In genomic region chrII:11980110-11980509, ce11 we compare ENCODE assay signal across 4 worm cellular contexts.
TF ChIP-seq lines count a peak whose summit lies in the region.

No protein-coding gene starts in this region.

TF ChIP-seq in whole organism, L2 larva, 48 proteins besides CTCF, POLR2A, EP300 and RAD21 (continued from another document):
- no peak for TF ChIP-seq sma-9 (GFP tag; optimal IDR thresholded peaks at IDR 0.05; lab: Kevin White, UChicago)
- TF ChIP-seq sma-9 (tag; optimal IDR thresholded peaks at IDR 0.05; lab: Kevin White, UChicago): no peak
- no peak for TF ChIP-seq ceh-16 (tag; optimal IDR thresholded peaks at IDR 0.05; lab: Kevin White, UChicago)
- TF ChIP-seq nhr-21 (tag; optimal IDR thresholded peaks at IDR 0.05; lab: Kevin White, UChicago): peak; percentile 90
- TF ChIP-seq dmd-4 (tag; optimal IDR thresholded peaks at IDR 0.05; lab: Kevin White, UChicago): no peak
- no peak for TF ChIP-seq mbf-1 (tag; optimal IDR thresholded peaks at IDR 0.05; lab: Kevin White, UChicago)
- peak; percentile 14 to 55 for TF ChIP-seq mdl-1 (tag; optimal IDR thresholded peaks at IDR 0.05; lab: Kevin White, UChicago)
- TF ChIP-seq lin-39 (tag; optimal IDR thresholded peaks at IDR 0.05; lab: Kevin White, UChicago): no peak
- TF ChIP-seq R02D3.7 (tag; optimal IDR thresholded peaks at IDR 0.05; lab: Kevin White, UChicago): peak; percentile 10
- TF ChIP-seq blmp-1 (tag; optimal IDR thresholded peaks at IDR 0.05; lab: Kevin White, UChicago; ENCODE audit: insufficient read depth): peak; percentile 71
- TF ChIP-seq lin-13 (GFP tag; optimal IDR thresholded peaks at IDR 0.05; lab: Kevin White, UChicago): peak; percentile 93
- no peak for TF ChIP-seq ztf-1 (GFP tag; conservative IDR thresholded peaks at IDR 0.05; lab: Robert Waterston, UW)
- no peak for TF ChIP-seq ztf-11 (tag; optimal IDR thresholded peaks at IDR 0.05; lab: Kevin White, UChicago)
- TF ChIP-seq zag-1 (tag; optimal IDR thresholded peaks at IDR 0.05; lab: Kevin White, UChicago): no peak
- TF ChIP-seq lin-11 (tag; optimal IDR thresholded peaks at IDR 0.05; lab: Kevin White, UChicago): peak; percentile 88
- peak; percentile 80 for TF ChIP-seq nhr-77 (tag; optimal IDR thresholded peaks at IDR 0.05; lab: Kevin White, UChicago)
- peak; percentile 72 for TF ChIP-seq egl-27 (tag; optimal IDR thresholded peaks at IDR 0.05; lab: Kevin White, UChicago)
- TF ChIP-seq nhr-25 (tag; optimal IDR thresholded peaks at IDR 0.05; lab: Kevin White, UChicago): peak; percentile 92
- TF ChIP-seq crh-2 (tag; optimal IDR thresholded peaks at IDR 0.05; lab: Kevin White, UChicago): peak; percentile 93
- TF ChIP-seq nhr-12 (tag; optimal IDR thresholded peaks at IDR 0.05; lab: Kevin White, UChicago): no peak
- TF ChIP-seq F13H6.1 (tag; optimal IDR thresholded peaks at IDR 0.05; lab: Kevin White, UChicago): peak; percentile 85
- no peak for TF ChIP-seq skn-1 (tag; optimal IDR thresholded peaks at IDR 0.05; lab: Kevin White, UChicago)
- peak; percentile 89 for TF ChIP-seq unc-55 (GFP tag; optimal IDR thresholded peaks at IDR 0.05; lab: Kevin White, UChicago)
- no peak for TF ChIP-seq Y55F3AM.14 (GFP tag; optimal IDR thresholded peaks at IDR 0.05; lab: Kevin White, UChicago)
- TF ChIP-seq elt-1 (tag; optimal IDR thresholded peaks at IDR 0.05; lab: Kevin White, UChicago): no peak

TF ChIP-seq in whole organism, L4 larva, 104 proteins besides CTCF, POLR2A, EP300 and RAD21 (continued from another document and continues in another):
- TF ChIP-seq Y105C5A.15 (GFP tag; IDR thresholded peaks at IDR 0.05; lab: Robert Waterston, UW) (0 out of 2 replicates have a peak, but pooled peaks have one; percentile 26), dmd-6 (GFP tag; IDR thresholded peaks at IDR 0.05; lab: Robert Waterston, UW) (no peak; the same call in 1 of the 2 replicates), mep-1 (tag; optimal IDR thresholded peaks at IDR 0.05; lab: Kevin White, UChicago) (peak; percentile 95), hlh-30 (tag; optimal IDR thresholded peaks at IDR 0.05; lab: Kevin White, UChicago; ENCODE audit: insufficient read depth) (peak; percentile 72), dpl-1 (GFP tag; optimal IDR thresholded peaks at IDR 0.05; lab: Kevin White, UChicago) (peak; percentile 86), mdt-29 (GFP tag; IDR thresholded peaks at IDR 0.05; lab: Robert Waterston, UW) (peak; percentile 91), tra-1 (GFP tag; IDR thresholded peaks at IDR 0.05; lab: Robert Waterston, UW) (peak; percentile 82), duxl-1 (tag; optimal IDR thresholded peaks at IDR 0.05; lab: Kevin White, UChicago; ENCODE audit: poor library complexity) (peak; percentile 76), arid-1 (GFP tag; conservative IDR thresholded peaks at IDR 0.05; lab: Robert Waterston, UW) (peak; percentile 88; the same call in 1 of the 2 replicates), lir-3 (tag; optimal IDR thresholded peaks at IDR 0.05; lab: Kevin White, UChicago) (peak; percentile 72), ctbp-1 (GFP tag; IDR thresholded peaks at IDR 0.05; lab: Robert Waterston, UW) (peak; percentile 65), lin-1 (GFP tag; IDR thresholded peaks at IDR 0.05; lab: Robert Waterston, UW) (peak; percentile 69; the same call in 1 of the 2 replicates), sdz-12 (GFP tag; optimal IDR thresholded peaks at IDR 0.05; lab: Kevin White, UChicago) (peak; percentile 93), daf-19 (GFP tag; conservative IDR thresholded peaks at IDR 0.05; lab: Robert Waterston, UW) (no peak), lin-38 (GFP tag; IDR thresholded peaks at IDR 0.05; lab: Robert Waterston, UW) (peak; percentile 90), R02D3.7 (tag; optimal IDR thresholded peaks at IDR 0.05; lab: Kevin White, UChicago) (no peak), mxl-3 (GFP tag; optimal IDR thresholded peaks at IDR 0.05; lab: Kevin White, UChicago) (no peak), egl-27 (tag; optimal IDR thresholded peaks at IDR 0.05; lab: Kevin White, UChicago) (no peak), fkh-10 (GFP tag; optimal IDR thresholded peaks at IDR 0.05; lab: Kevin White, UChicago) (peak; percentile 92), unc-62 (GFP tag; optimal IDR thresholded peaks at IDR 0.05 in 1 of 2; lab: Kevin White, UChicago) (peak in 1 of 2 experiments; percentile 3), unc-62 (tag; optimal IDR thresholded peaks at IDR 0.05; lab: Kevin White, UChicago) (no peak), nhr-42 (GFP tag; IDR thresholded peaks at IDR 0.05; lab: Robert Waterston, UW) (peak; percentile 92), ztf-7 (tag; optimal IDR thresholded peaks at IDR 0.05; lab: Kevin White, UChicago) (peak; percentile 0), mdl-1 (tag; optimal IDR thresholded peaks at IDR 0.05; lab: Kevin White, UChicago) (peak in 1 of 2 experiments; percentile 43), dve-1 (tag; optimal IDR thresholded peaks at IDR 0.05; lab: Kevin White, UChicago; ENCODE audit: insufficient read depth) (peak; percentile 91), ces-1 (GFP tag; optimal IDR thresholded peaks at IDR 0.05; lab: Kevin White, UChicago) (peak; percentile 83), daf-16 (GFP tag; optimal IDR thresholded peaks at IDR 0.05; lab: Kevin White, UChicago) (peak; percentile 36 to 58), daf-16 (tag; optimal IDR thresholded peaks at IDR 0.05; lab: Kevin White, UChicago) (peak; percentile 69), vab-7 (GFP tag; IDR thresholded peaks at IDR 0.05; lab: Robert Waterston, UW) (peak; percentile 82), ceh-32 (tag; optimal IDR thresholded peaks at IDR 0.05; lab: Kevin White, UChicago; ENCODE audit: poor library complexity) (peak; percentile 35), nhr-41 (GFP tag; IDR thresholded peaks at IDR 0.05; lab: Robert Waterston, UW) (0 out of 2 replicates have a peak, but pooled peaks have one; percentile 19), unc-130 (GFP tag; optimal IDR thresholded peaks at IDR 0.05; lab: Kevin White, UChicago) (peak; percentile 86), jun-1 (tag; optimal IDR thresholded peaks at IDR 0.05; lab: Kevin White, UChicago) (no peak), dmd-9 (GFP tag; IDR thresholded peaks at IDR 0.05; lab: Robert Waterston, UW) (peak; percentile 84)

TF ChIP-seq in whole organism, late embryonic, 69 proteins besides CTCF, POLR2A, EP300 and RAD21 (continued from another document and continues in another):
- TF ChIP-seq unc-86 (tag; optimal IDR thresholded peaks at IDR 0.05; lab: Kevin White, UChicago) (peak; percentile 19), unc-55 (GFP tag; optimal IDR thresholded peaks at IDR 0.05; lab: Kevin White, UChicago) (no peak), ama-1 (optimal IDR thresholded peaks at IDR 0.05; lab: Kevin White, UChicago) (no peak), ceh-30 (tag; optimal IDR thresholded peaks at IDR 0.05; lab: Kevin White, UChicago) (no peak), Y22D7AL.16 (tag; optimal IDR thresholded peaks at IDR 0.05; lab: Kevin White, UChicago) (no peak), ceh-14 (tag; optimal IDR thresholded peaks at IDR 0.05; lab: Kevin White, UChicago) (peak; percentile 78), dve-1 (tag; optimal IDR thresholded peaks at IDR 0.05; lab: Kevin White, UChicago) (no peak), hlh-15 (tag; optimal IDR thresholded peaks at IDR 0.05; lab: Kevin White, UChicago) (peak; percentile 44), pha-2 (tag; optimal IDR thresholded peaks at IDR 0.05; lab: Kevin White, UChicago) (no peak), zip-5 (tag; optimal IDR thresholded peaks at IDR 0.05; lab: Kevin White, UChicago) (peak; percentile 78), nhr-11 (tag; optimal IDR thresholded peaks at IDR 0.05; lab: Kevin White, UChicago) (no peak), fkh-6 (tag; optimal IDR thresholded peaks at IDR 0.05; lab: Kevin White, UChicago) (no peak), madf-2 (tag; optimal IDR thresholded peaks at IDR 0.05; lab: Kevin White, UChicago) (peak; percentile 7), sox-4 (tag; optimal IDR thresholded peaks at IDR 0.05; lab: Kevin White, UChicago) (no peak), ahr-1 (tag; optimal IDR thresholded peaks at IDR 0.05; lab: Kevin White, UChicago) (peak; percentile 52), rnt-1 (tag; optimal IDR thresholded peaks at IDR 0.05; lab: Kevin White, UChicago) (no peak), C38D4.7 (GFP tag; optimal IDR thresholded peaks at IDR 0.05; lab: Kevin White, UChicago) (no peak), pqm-1 (tag; optimal IDR thresholded peaks at IDR 0.05; lab: Kevin White, UChicago) (no peak), sox-2 (GFP tag; IDR thresholded peaks at IDR 0.05; lab: Robert Waterston, UW) (no peak), ceh-6 (GFP tag; optimal IDR thresholded peaks at IDR 0.05; lab: Kevin White, UChicago) (no peak), tbx-2 (tag; optimal IDR thresholded peaks at IDR 0.05; lab: Kevin White, UChicago) (peak; percentile 79), ceh-45 (GFP tag; IDR thresholded peaks at IDR 0.05; lab: Robert Waterston, UW) (no peak), ceh-2 (tag; optimal IDR thresholded peaks at IDR 0.05; lab: Kevin White, UChicago) (peak; percentile 59), nfya-1 (tag; optimal IDR thresholded peaks at IDR 0.05; lab: Kevin White, UChicago) (peak; percentile 60), eyg-1 (tag; optimal IDR thresholded peaks at IDR 0.05; lab: Kevin White, UChicago) (peak; percentile 21), K09A11.1 (tag; optimal IDR thresholded peaks at IDR 0.05; lab: Kevin White, UChicago; ENCODE audit: insufficient read depth) (no peak), lim-6 (tag; optimal IDR thresholded peaks at IDR 0.05; lab: Kevin White, UChicago) (no peak), gmeb-2 (tag; optimal IDR thresholded peaks at IDR 0.05; lab: Kevin White, UChicago) (peak; percentile 7), F13H6.1 (tag; optimal IDR thresholded peaks at IDR 0.05; lab: Kevin White, UChicago) (no peak), hlh-6 (tag; optimal IDR thresholded peaks at IDR 0.05; lab: Kevin White, UChicago) (no peak), mec-3 (tag; optimal IDR thresholded peaks at IDR 0.05; lab: Kevin White, UChicago; ENCODE audit: borderline replicate concordance) (no peak), hlh-8 (tag; optimal IDR thresholded peaks at IDR 0.05; lab: Kevin White, UChicago) (peak; percentile 25), hlh-30 (tag; optimal IDR thresholded peaks at IDR 0.05; lab: Kevin White, UChicago; ENCODE audit: insufficient read depth) (no peak), ceh-24 (tag; optimal IDR thresholded peaks at IDR 0.05; lab: Kevin White, UChicago) (no peak), fax-1 (tag; optimal IDR thresholded peaks at IDR 0.05; lab: Kevin White, UChicago) (peak; percentile 47), pax-1 (tag; optimal IDR thresholded peaks at IDR 0.05; lab: Kevin White, UChicago) (peak; percentile 26), pha-4 (tag; optimal IDR thresholded peaks at IDR 0.05; lab: Kevin White, UChicago) (no peak), fkh-10 (GFP tag; optimal IDR thresholded peaks at IDR 0.05; lab: Kevin White, UChicago) (no peak), syd-9 (tag; optimal IDR thresholded peaks at IDR 0.05; lab: Kevin White, UChicago) (no peak), elt-2 (tag; optimal IDR thresholded peaks at IDR 0.05; lab: Kevin White, UChicago) (peak; percentile 70), lin-11 (tag; optimal IDR thresholded peaks at IDR 0.05; lab: Kevin White, UChicago) (peak; percentile 1)

TF ChIP-seq in whole organism, mixed stage, embryonic, 35 proteins besides CTCF, POLR2A, EP300 and RAD21 (continued from another document):
- peak; percentile 33 for TF ChIP-seq ham-2 (GFP tag; optimal IDR thresholded peaks at IDR 0.05; lab: Kevin White, UChicago)
- no peak for TF ChIP-seq mab-5 (tag; optimal IDR thresholded peaks at IDR 0.05; lab: Kevin White, UChicago)
- TF ChIP-seq sptf-1 (tag; optimal IDR thresholded peaks at IDR 0.05; lab: Kevin White, UChicago): peak; percentile 55
- TF ChIP-seq elt-3 (tag; optimal IDR thresholded peaks at IDR 0.05; lab: Kevin White, UChicago): no peak
- no peak for TF ChIP-seq tbx-8 (GFP tag; optimal IDR thresholded peaks at IDR 0.05; lab: Kevin White, UChicago)
